Worm (Caenorhabditis elegans): ENCODE data around the gene F35E8.2.

ce11 chrV:15872273-15872672, 33.2 kb upstream of the F35E8.2 start, which contains the start of gene str-56:
- TF ChIP-seq F52B5.7 (tag; optimal IDR thresholded peaks at IDR 0.05) (no peak), rcor-1 (GFP tag; IDR thresholded peaks at IDR 0.05) (no peak), pbrm-1 (GFP tag; IDR thresholded peaks at IDR 0.05) (no peak), F22D6.2 (tag; optimal IDR thresholded peaks at IDR 0.05) (no peak), gei-17 (GFP tag; optimal IDR thresholded peaks at IDR 0.05) (no peak), F55B11.4 (tag; optimal IDR thresholded peaks at IDR 0.05; ENCODE audit: borderline replicate concordance, insufficient read depth) (no peak), ets-4 (GFP tag; optimal IDR thresholded peaks at IDR 0.05) (no peak), unc-130 (GFP tag; optimal IDR thresholded peaks at IDR 0.05) (no peak), ztf-3 (GFP tag; optimal IDR thresholded peaks at IDR 0.05) (no peak), F37B4.10 (GFP tag; IDR thresholded peaks at IDR 0.05) (no peak), die-1 (tag; optimal IDR thresholded peaks at IDR 0.05) (no peak)

Data from whole organism, young adult.